Fruit fly (Drosophila melanogaster): Measurements from ENCODE around the gene Pus10.

DNA sequence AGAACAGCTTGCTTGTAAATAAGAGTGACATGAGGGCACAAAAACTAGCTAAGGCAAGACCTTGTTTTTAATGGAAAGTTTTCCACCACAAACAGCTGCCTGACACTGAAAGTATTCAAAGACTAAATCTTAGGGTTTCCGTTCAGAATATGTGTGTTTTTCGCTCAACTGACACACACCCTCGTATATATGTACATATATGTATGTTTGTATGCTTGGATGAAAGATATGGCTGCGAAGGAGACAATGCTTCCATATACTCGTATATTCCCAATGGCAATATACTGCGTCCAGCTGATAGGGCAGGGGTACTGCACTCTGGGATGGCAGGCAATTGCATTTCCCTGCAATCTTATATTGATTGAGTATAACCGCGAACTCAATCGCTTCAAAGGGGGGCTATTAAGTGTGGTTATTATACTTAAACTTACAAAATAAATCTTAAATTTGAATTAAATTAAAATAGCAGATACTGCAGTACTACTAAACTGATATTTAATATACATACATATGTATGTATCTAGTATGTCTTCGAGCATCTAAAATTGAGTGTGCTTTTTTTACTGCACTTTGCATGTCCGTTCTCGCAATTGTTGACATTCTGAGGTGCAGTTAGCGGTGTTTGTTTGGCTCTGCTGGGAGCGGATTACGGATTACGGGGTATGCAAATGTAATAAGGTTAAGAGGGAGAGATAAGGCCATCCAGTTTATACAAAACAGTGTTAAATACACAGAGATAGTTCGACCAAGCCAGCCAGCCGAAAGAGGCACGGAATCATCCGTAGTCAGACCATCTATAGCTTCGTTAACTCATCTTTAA is 20.3 kb downstream of the Pus10 start:
- TF ChIP-seq CG8478 (optimal IDR thresholded peaks at IDR 0.05), result no peak
- TF ChIP-seq pan (optimal IDR thresholded peaks at IDR 0.05), result no peak
- no peak for TF ChIP-seq Dll (optimal IDR thresholded peaks at IDR 0.05)
- no peak for TF ChIP-seq usp (GFP tag; optimal IDR thresholded peaks at IDR 0.05)
- TF ChIP-seq psq (optimal IDR thresholded peaks at IDR 0.05), result no peak
